Worm (Caenorhabditis elegans) whole organism, midembryonic: Measurements from ENCODE around the gene T26H5.11.

ENCODE experiments used
- cog-1 ChIP-seq: sonication (generic microtip); optimal IDR thresholded peaks from 2 replicates; lab custom pipeline; 2016; ENCODE audit warnings: missing genetic modification characterization, missing compliant biosample characterization
- ztf-29 ChIP-seq: fragments of 200-800 bp; sonication (Bioruptor generic); IDR thresholded peaks from 2 replicates; pipeline ENCODE4 v1.3.6; 2022; ENCODE audit warnings: missing genetic modification reagents, missing genetic modification characterization, missing compliant biosample characterization

DNA sequence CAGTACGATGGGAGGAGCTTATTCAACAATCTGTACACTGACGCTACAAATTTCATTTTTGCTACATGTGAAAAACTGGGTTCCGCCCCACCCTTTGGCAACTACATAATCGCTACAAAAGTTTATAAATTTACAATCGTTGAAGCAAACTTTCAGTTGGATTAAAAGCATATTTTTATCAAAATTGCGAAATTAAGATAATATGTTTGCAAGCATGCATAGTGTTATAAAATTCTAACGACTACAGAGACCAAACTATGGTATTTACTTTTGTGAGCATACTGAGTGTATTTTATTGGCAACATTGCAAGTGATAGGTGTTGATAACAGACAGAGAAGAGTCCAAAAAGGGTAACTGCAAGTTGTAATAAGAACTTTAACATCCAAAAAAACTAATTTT lies 34.5 kb upstream of the T26H5.11 start, which contains the start of gene C06B8.2:
- TF ChIP-seq ztf-29 (no peak), cog-1 (tag; lab: Kevin White, UChicago) (no peak)
